Fruit fly (Drosophila melanogaster): ENCODE measurements around the gene papi.
A peak's percentile ranks its signal among the peaks of the same experiment; 100 is the strongest.

Gene papi

DNA sequence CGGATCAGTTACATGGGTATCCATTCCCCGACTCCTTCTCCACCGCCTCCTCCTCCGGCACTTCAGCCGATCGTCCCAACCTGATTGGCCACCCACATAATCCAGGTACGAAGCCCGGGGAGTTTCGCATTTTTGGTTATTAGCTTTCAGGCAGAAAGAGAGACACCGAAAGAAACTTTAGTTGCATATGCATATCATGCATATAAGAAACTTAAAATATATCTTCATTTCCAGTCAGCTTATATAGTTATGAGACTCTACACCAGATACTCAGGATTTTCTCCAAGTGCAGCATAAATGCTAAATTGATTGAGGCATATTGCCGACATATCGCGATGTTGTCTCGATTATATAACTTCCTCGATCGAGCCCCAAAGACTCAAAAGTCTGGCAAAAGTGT is 36.4 kb upstream of the papi start:
- TF ChIP-seq woc (GFP tag; optimal IDR thresholded peaks at IDR 0.05) (no peak), CG9705 (GFP tag; optimal IDR thresholded peaks at IDR 0.05) (no peak), jim (GFP tag; optimal IDR thresholded peaks at IDR 0.05) (no peak), Sp1 (GFP tag; optimal IDR thresholded peaks at IDR 0.05) (no peak), Vsx2 (GFP tag; optimal IDR thresholded peaks at IDR 0.05; ENCODE audit: partially characterized antibody) (no peak), h (GFP tag; optimal IDR thresholded peaks at IDR 0.05) (no peak), Hr83 (GFP tag; optimal IDR thresholded peaks at IDR 0.05; ENCODE audit: poor library complexity, severe bottlenecking) (no peak)

DNA sequence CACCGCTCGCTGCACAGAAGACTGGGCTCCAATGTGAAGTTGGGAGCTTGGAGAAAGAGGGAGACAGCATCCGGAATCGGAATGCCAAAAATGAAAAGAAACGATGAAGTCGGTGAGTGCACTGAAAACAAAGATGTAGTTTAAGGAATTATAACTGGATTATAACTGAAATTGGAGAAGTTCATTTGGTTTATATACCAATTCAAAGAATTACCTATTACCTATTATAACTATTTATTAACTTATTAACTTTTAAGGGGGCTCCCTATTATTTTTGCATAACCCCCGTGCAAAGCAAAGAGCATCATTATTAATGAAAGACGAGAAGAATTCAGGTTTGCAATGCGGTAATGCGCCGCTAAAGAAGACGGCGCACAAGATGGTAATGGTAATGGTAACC is 35.9 kb upstream of the papi start:
- TF ChIP-seq h (GFP tag; optimal IDR thresholded peaks at IDR 0.05) (peak; percentile 16), dl (GFP tag; optimal IDR thresholded peaks at IDR 0.05; ENCODE audit: insufficient read depth in 1 of 2, partially characterized antibody in 2 of 2) (no peak), fru (GFP tag; optimal IDR thresholded peaks at IDR 0.05) (peak; percentile 2), rgr (GFP tag; optimal IDR thresholded peaks at IDR 0.05) (peak; percentile 16), usp (GFP tag; optimal IDR thresholded peaks at IDR 0.05) (no peak)

DNA sequence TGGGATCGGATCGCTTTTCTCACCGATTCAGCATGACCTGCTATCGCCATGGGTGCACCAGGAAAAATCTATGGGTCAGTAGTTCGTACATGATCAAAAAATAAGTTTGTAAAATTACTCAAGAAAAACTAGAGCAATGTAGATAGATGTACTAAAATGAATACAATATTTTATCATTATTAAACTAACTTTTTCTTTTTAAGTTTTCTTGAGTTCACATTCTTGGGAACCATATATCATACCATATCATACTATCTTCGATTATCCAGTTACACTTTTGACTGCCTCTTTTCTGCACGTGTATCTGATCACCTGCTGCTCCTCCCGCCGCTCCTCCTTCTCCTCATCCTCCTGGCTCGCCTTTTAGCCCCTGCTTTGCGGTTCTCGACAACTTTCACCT is 35.2 kb upstream of the papi start:
- no peak for TF ChIP-seq CrebA (GFP tag; optimal IDR thresholded peaks at IDR 0.05; ENCODE audit: borderline replicate concordance)
- TF ChIP-seq Hnf4 (GFP tag; optimal IDR thresholded peaks at IDR 0.05) = no peak
- TF ChIP-seq h (GFP tag; optimal IDR thresholded peaks at IDR 0.05) = no peak
- TF ChIP-seq Dfd (GFP tag; optimal IDR thresholded peaks at IDR 0.05) = no peak
- no peak for TF ChIP-seq Hr78 (GFP tag; optimal IDR thresholded peaks at IDR 0.05)
- TF ChIP-seq foxo (GFP tag; optimal IDR thresholded peaks at IDR 0.05) = no peak
- no peak for TF ChIP-seq GATAd (GFP tag; optimal IDR thresholded peaks at IDR 0.05)
- no peak for TF ChIP-seq Myc (optimal IDR thresholded peaks at IDR 0.05)

DNA sequence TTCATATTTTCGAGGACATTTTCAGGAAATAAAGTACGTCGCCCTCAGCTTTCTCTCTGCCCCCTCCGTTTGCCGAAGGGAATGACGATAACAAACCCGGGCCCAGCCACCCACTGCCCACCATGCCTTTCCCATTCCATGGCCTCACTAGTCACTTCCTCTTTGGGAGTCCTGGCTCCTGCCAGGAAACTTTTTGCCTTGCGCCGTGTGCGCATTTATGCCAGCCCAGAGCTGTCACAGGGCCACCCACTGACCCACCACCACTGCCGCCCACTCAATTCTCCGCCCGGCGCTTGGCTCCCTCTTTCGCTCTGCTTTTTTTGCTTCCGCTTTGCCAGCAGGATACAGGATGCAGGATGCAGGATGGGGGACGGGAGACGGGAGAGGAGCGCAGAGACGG is 33.1 kb upstream of the papi start:
- TF ChIP-seq foxo (GFP tag; optimal IDR thresholded peaks at IDR 0.05) = no peak
- no peak for TF ChIP-seq fru (GFP tag; optimal IDR thresholded peaks at IDR 0.05)
- no peak for TF ChIP-seq psq (GFP tag; optimal IDR thresholded peaks at IDR 0.05)
- no peak for TF ChIP-seq OdsH (GFP tag; optimal IDR thresholded peaks at IDR 0.05)
- no peak for TF ChIP-seq Dfd (GFP tag; optimal IDR thresholded peaks at IDR 0.05)
- TF ChIP-seq HLH106 (tag; optimal IDR thresholded peaks at IDR 0.05) = no peak
- no peak for TF ChIP-seq h (GFP tag; optimal IDR thresholded peaks at IDR 0.05)
- TF ChIP-seq brk (GFP tag; optimal IDR thresholded peaks at IDR 0.05) = no peak
- no peak for TF ChIP-seq Myc (optimal IDR thresholded peaks at IDR 0.05)
- no peak for TF ChIP-seq Hr83 (GFP tag; optimal IDR thresholded peaks at IDR 0.05; ENCODE audit: poor library complexity, severe bottlenecking)
- no peak for TF ChIP-seq Sp1 (GFP tag; optimal IDR thresholded peaks at IDR 0.05)
- TF ChIP-seq pan (optimal IDR thresholded peaks at IDR 0.05) = no peak
- TF ChIP-seq dl (GFP tag; optimal IDR thresholded peaks at IDR 0.05; ENCODE audit: insufficient read depth in 1 of 2, partially characterized antibody in 2 of 2) = no peak

DNA sequence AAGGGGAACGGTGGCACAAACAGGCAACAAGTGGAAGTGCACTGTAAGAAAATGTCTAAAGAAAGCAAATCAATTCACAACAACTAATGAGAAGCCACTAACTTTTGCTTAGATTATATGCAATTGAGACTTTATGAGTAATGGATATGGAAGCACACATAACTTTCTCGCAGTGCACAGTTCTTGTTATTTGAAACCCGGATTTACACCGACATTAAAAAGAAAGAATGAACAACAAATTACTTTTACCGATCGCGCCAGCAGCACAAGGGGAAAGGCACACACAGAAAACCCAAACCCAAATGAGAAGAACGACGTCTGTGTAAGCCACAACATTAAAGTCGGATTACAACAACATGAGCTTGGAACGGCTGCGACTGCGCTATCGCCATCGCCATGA is 31.4 kb upstream of the papi start:
- TF ChIP-seq foxo (GFP tag; optimal IDR thresholded peaks at IDR 0.05) (peak in 1 of 2 experiments; percentile 73), CG9705 (GFP tag; optimal IDR thresholded peaks at IDR 0.05) (no peak), usp (GFP tag; optimal IDR thresholded peaks at IDR 0.05) (no peak), brk (GFP tag; optimal IDR thresholded peaks at IDR 0.05) (no peak), Mio (GFP tag; optimal IDR thresholded peaks at IDR 0.05) (no peak), Hr83 (GFP tag; optimal IDR thresholded peaks at IDR 0.05; ENCODE audit: poor library complexity, severe bottlenecking) (no peak), sage (GFP tag; optimal IDR thresholded peaks at IDR 0.05) (no peak), Abd-B (GFP tag; optimal IDR thresholded peaks at IDR 0.05) (no peak), fru (GFP tag; optimal IDR thresholded peaks at IDR 0.05) (peak; percentile 77), rgr (GFP tag; optimal IDR thresholded peaks at IDR 0.05) (peak; percentile 62), GATAd (GFP tag; optimal IDR thresholded peaks at IDR 0.05) (no peak), jim (GFP tag; optimal IDR thresholded peaks at IDR 0.05) (no peak), br (GFP tag; optimal IDR thresholded peaks at IDR 0.05) (peak; percentile 65), tai (GFP tag; optimal IDR thresholded peaks at IDR 0.05) (no peak), Vsx2 (GFP tag; optimal IDR thresholded peaks at IDR 0.05; ENCODE audit: partially characterized antibody) (no peak), Sp1 (GFP tag; optimal IDR thresholded peaks at IDR 0.05) (peak; percentile 41), CrebA (GFP tag; optimal IDR thresholded peaks at IDR 0.05; ENCODE audit: borderline replicate concordance) (no peak), Rel (GFP tag; optimal IDR thresholded peaks at IDR 0.05) (no peak), Rel (tag; optimal IDR thresholded peaks at IDR 0.05) (no peak), Hr78 (GFP tag; optimal IDR thresholded peaks at IDR 0.05) (no peak), psq (GFP tag; optimal IDR thresholded peaks at IDR 0.05) (peak; percentile 59), sv (GFP tag; optimal IDR thresholded peaks at IDR 0.05) (no peak), Hnf4 (GFP tag; optimal IDR thresholded peaks at IDR 0.05) (peak; percentile 45), dmrt93B (GFP tag; optimal IDR thresholded peaks at IDR 0.05) (peak; percentile 48), Dfd (GFP tag; optimal IDR thresholded peaks at IDR 0.05) (no peak), ey (GFP tag; optimal IDR thresholded peaks at IDR 0.05) (peak; percentile 64), dsf (GFP tag; optimal IDR thresholded peaks at IDR 0.05; ENCODE audit: borderline replicate concordance) (no peak), HLH106 (tag; optimal IDR thresholded peaks at IDR 0.05) (peak; percentile 70), Myc (optimal IDR thresholded peaks at IDR 0.05) (no peak), h (GFP tag; optimal IDR thresholded peaks at IDR 0.05) (peak; percentile 75), Jra (GFP tag; optimal IDR thresholded peaks at IDR 0.05) (no peak), CG32264 (GFP tag; optimal IDR thresholded peaks at IDR 0.05) (peak; percentile 37), lola (GFP tag; optimal IDR thresholded peaks at IDR 0.05) (no peak), dl (GFP tag; optimal IDR thresholded peaks at IDR 0.05; ENCODE audit: insufficient read depth in 1 of 2, partially characterized antibody in 2 of 2) (no peak), OdsH (GFP tag; optimal IDR thresholded peaks at IDR 0.05) (peak; percentile 62), pan (optimal IDR thresholded peaks at IDR 0.05) (no peak), N (GFP tag; optimal IDR thresholded peaks at IDR 0.05) (no peak)
